Fruit fly (Drosophila melanogaster) whole organism, embryonic: ENCODE data around the gene rno.
A peak's percentile ranks its signal among the peaks of the same experiment; 100 is the strongest.

Experiments used
- B-H2 ChIP-seq: fragments of 200-800 bp; sonication (Bioruptor generic); optimal IDR thresholded peaks from 2 replicates; lab custom pipeline; 2018; ENCODE audit warnings: missing biosample characterization, mild to moderate bottlenecking, missing genetic modification characterization
- Bdp1 ChIP-seq: fragments of 200-800 bp; sonication (Bioruptor generic); optimal IDR thresholded peaks from 3 replicates; lab custom pipeline; 2016; ENCODE audit warnings: missing biosample characterization, missing genetic modification characterization
- Blimp-1 ChIP-seq: fragments of 200-800 bp; sonication (Bioruptor generic); optimal IDR thresholded peaks from 3 replicates; lab custom pipeline; 2018; ENCODE audit warnings: missing biosample characterization, missing genetic modification characterization, mild to moderate bottlenecking, moderate library complexity, missing genetic modification reagents
- CG12769 ChIP-seq: fragments of 200-800 bp; sonication (Bioruptor generic); optimal IDR thresholded peaks from 2 replicates; lab custom pipeline; 2019; ENCODE audit warnings: missing biosample characterization, mild to moderate bottlenecking, missing genetic modification characterization, moderate library complexity
- CG13775 ChIP-seq: fragments of 200-800 bp; sonication (Bioruptor generic); optimal IDR thresholded peaks from 3 replicates; lab custom pipeline; 2017; ENCODE audit warnings: missing biosample characterization, mild to moderate bottlenecking, missing genetic modification characterization
- CG14667 ChIP-seq: fragments of 200-800 bp; sonication (Bioruptor generic); IDR thresholded peaks from 2 replicates; pipeline ENCODE4 v1.3.6; 2022; ENCODE audit warnings: missing biosample characterization, missing genetic modification characterization
- CG1529 ChIP-seq: fragments of 200-800 bp; sonication (Bioruptor generic); optimal IDR thresholded peaks from 3 replicates; lab custom pipeline; 2018; ENCODE audit warnings: missing biosample characterization, missing genetic modification characterization
- CG18262 ChIP-seq: fragments of 200-800 bp; optimal IDR thresholded peaks from 3 replicates; lab custom pipeline; 2019; ENCODE audit warnings: missing biosample characterization, mild to moderate bottlenecking, missing genetic modification characterization, moderate library complexity
- CG3065 ChIP-seq: fragments of 200-800 bp; sonication (Bioruptor generic); optimal IDR thresholded peaks from 2 replicates; lab custom pipeline; 2016; ENCODE audit warnings: missing biosample characterization, missing genetic modification characterization
- CG34422 ChIP-seq: fragments of 200-800 bp; sonication (Bioruptor generic); IDR thresholded peaks from 3 replicates; pipeline ENCODE4 v1.3.6; 2022; ENCODE audit warnings: missing biosample characterization, missing genetic modification characterization
- CG43689 ChIP-seq: fragments of 200-800 bp; sonication (Bioruptor generic); IDR thresholded peaks from 2 replicates; pipeline ENCODE4 v1.3.6; 2022; ENCODE audit warnings: missing biosample characterization, missing genetic modification characterization
- CG7839 ChIP-seq: fragments of 200-800 bp; sonication (Bioruptor generic); optimal IDR thresholded peaks from 3 replicates; lab custom pipeline; 2018; ENCODE audit warnings: missing biosample characterization, mild to moderate bottlenecking, missing genetic modification characterization, moderate library complexity
- CG8359 ChIP-seq: fragments of 200-800 bp; sonication (Bioruptor generic); optimal IDR thresholded peaks from 2 replicates; lab custom pipeline; 2017; ENCODE audit warnings: missing biosample characterization, mild to moderate bottlenecking, missing genetic modification characterization, borderline replicate concordance
- CG9817 ChIP-seq: fragments of 200-800 bp; sonication (Bioruptor generic); optimal IDR thresholded peaks from 2 replicates; lab custom pipeline; 2018; ENCODE audit warnings: missing biosample characterization, mild to moderate bottlenecking, missing genetic modification characterization, moderate library complexity
- CTCF ChIP-seq: fragments of 200-800 bp; sonication (Bioruptor generic); optimal IDR thresholded peaks from 2 replicates; lab custom pipeline; 2017; ENCODE audit warnings: missing biosample characterization, mild to moderate bottlenecking, missing genetic modification characterization, moderate library complexity
- Camta ChIP-seq: fragments of 200-800 bp; sonication (Bioruptor generic); optimal IDR thresholded peaks from 2 replicates; lab custom pipeline; 2016; ENCODE audit warnings: missing biosample characterization, missing genetic modification characterization
- CoRest ChIP-seq: fragments of 200-800 bp; sonication (Bioruptor generic); optimal IDR thresholded peaks from 3 replicates; lab custom pipeline; 2018; ENCODE audit warnings: missing biosample characterization, mild to moderate bottlenecking, missing genetic modification characterization, moderate library complexity
- Dek ChIP-seq: fragments of 200-800 bp; sonication (Bioruptor generic); optimal IDR thresholded peaks from 3 replicates; lab custom pipeline; 2019; ENCODE audit warnings: missing biosample characterization, mild to moderate bottlenecking, missing genetic modification characterization, moderate library complexity
- Elba2 ChIP-seq: fragments of 200-800 bp; sonication (Bioruptor generic); optimal IDR thresholded peaks from 3 replicates; lab custom pipeline; 2016; ENCODE audit warnings: missing biosample characterization, missing genetic modification characterization
- HLH4C ChIP-seq: fragments of 200-800 bp; sonication (Bioruptor generic); IDR thresholded peaks from 3 replicates; pipeline ENCODE4 v1.3.6; 2022; ENCODE audit warnings: missing biosample characterization, missing genetic modification characterization; ENCODE audit not compliant: partially characterized antibody
- HLHmδ ChIP-seq: fragments of 200-800 bp; sonication (Bioruptor generic); optimal IDR thresholded peaks from 2 replicates; lab custom pipeline; 2018; ENCODE audit warnings: missing biosample characterization, mild to moderate bottlenecking, missing genetic modification characterization, moderate library complexity
- Hmr ChIP-seq: fragments of 200-800 bp; sonication (Bioruptor generic); optimal IDR thresholded peaks from 3 replicates; lab custom pipeline; 2017; ENCODE audit warnings: mild to moderate bottlenecking, missing biosample characterization, missing genetic modification reagents, missing genetic modification characterization
- Myb ChIP-seq: fragments of 200-800 bp; sonication (Bioruptor generic); optimal IDR thresholded peaks from 2 replicates; lab custom pipeline; 2016; ENCODE audit warnings: missing biosample characterization, missing genetic modification characterization
- PHDP ChIP-seq: fragments of 200-800 bp; sonication (Bioruptor generic); optimal IDR thresholded peaks from 3 replicates; lab custom pipeline; 2018; ENCODE audit warnings: missing biosample characterization, mild to moderate bottlenecking, missing genetic modification characterization, moderate library complexity
- Sry-β ChIP-seq: fragments of 200-800 bp; sonication (Bioruptor generic); optimal IDR thresholded peaks from 2 replicates; lab custom pipeline; 2018; ENCODE audit warnings: missing biosample characterization, mild to moderate bottlenecking, missing genetic modification characterization, moderate library complexity
- amos ChIP-seq: fragments of 200-800 bp; sonication (Bioruptor generic); IDR thresholded peaks from 2 replicates; pipeline ENCODE4 v1.3.6; 2022; ENCODE audit warnings: missing biosample characterization, missing genetic modification characterization; ENCODE audit not compliant: partially characterized antibody
- ato ChIP-seq: fragments of 200-800 bp; sonication (Bioruptor generic); IDR thresholded peaks from 2 replicates; pipeline ENCODE4 v1.3.6; 2022; ENCODE audit warnings: missing biosample characterization, missing genetic modification characterization; ENCODE audit not compliant: partially characterized antibody
- cas ChIP-seq: fragments of 200-800 bp; sonication (Bioruptor generic); IDR thresholded peaks from 2 replicates; pipeline ENCODE4 v1.3.6; 2022; ENCODE audit warnings: missing biosample characterization, missing genetic modification characterization
- cwo ChIP-seq: fragments of 200-800 bp; sonication (Bioruptor generic); optimal IDR thresholded peaks from 3 replicates; lab custom pipeline; 2017; ENCODE audit warnings: missing biosample characterization, missing genetic modification characterization, mild to moderate bottlenecking, moderate library complexity, missing genetic modification reagents
- dmrt11E ChIP-seq: fragments of 200-800 bp; sonication (Bioruptor generic); optimal IDR thresholded peaks from 3 replicates; lab custom pipeline; 2018; ENCODE audit warnings: missing biosample characterization, mild to moderate bottlenecking, missing genetic modification characterization, moderate library complexity
- dysf ChIP-seq: fragments of 200-800 bp; sonication (Bioruptor generic); IDR thresholded peaks from 3 replicates; pipeline ENCODE4 v1.3.6; 2022; ENCODE audit warnings: missing biosample characterization, missing genetic modification characterization
- en ChIP-seq: fragments of 200-800 bp; sonication (Bioruptor generic); optimal IDR thresholded peaks from 2 replicates; lab custom pipeline; 2016; ENCODE audit warnings: missing biosample characterization, missing genetic modification characterization
- esg ChIP-seq: fragments of 200-800 bp; sonication (Bioruptor generic); conservative IDR thresholded peaks from 2 replicates; pipeline ENCODE4 v1.3.6; 2022; ENCODE audit warnings: missing biosample characterization, missing genetic modification characterization
- exex ChIP-seq: fragments of 200-800 bp; sonication (Bioruptor generic); optimal IDR thresholded peaks from 4 replicates; lab custom pipeline; 2018; ENCODE audit warnings: missing biosample characterization, mild to moderate bottlenecking, missing genetic modification characterization, moderate library complexity
- gce ChIP-seq: fragments of 200-800 bp; sonication (Bioruptor generic); IDR thresholded peaks from 3 replicates; pipeline ENCODE4 v1.3.6; 2022; ENCODE audit warnings: missing biosample characterization, missing genetic modification characterization
- ham ChIP-seq: fragments of 200-800 bp; sonication (Bioruptor generic); IDR thresholded peaks from 2 replicates; pipeline ENCODE4 v1.3.6; 2022; ENCODE audit warnings: missing biosample characterization, missing genetic modification characterization
- jigr1 ChIP-seq: fragments of 200-800 bp; sonication (Bioruptor generic); IDR thresholded peaks from 3 replicates; pipeline ENCODE4 v1.3.6; 2022; ENCODE audit warnings: missing biosample characterization, missing genetic modification characterization
- lola ChIP-seq, 3 experiments: fragments of >200 bp in 2 of 3; fragments of 200-800 bp in 1 of 3; sonication (Bioruptor generic) in 1 of 3; optimal IDR thresholded peaks; 2 replicates each; lab custom pipeline; 2017 to 2019; ENCODE audit warnings: missing biosample characterization in 3 of 3, missing genetic modification characterization in 3 of 3, mild to moderate bottlenecking in 1 of 3, moderate library complexity in 1 of 3
- lov ChIP-seq, 2 experiments: fragments of 200-800 bp in 1 of 2; fragments of >200 bp in 1 of 2; sonication (Bioruptor generic) in 1 of 2; IDR thresholded peaks in 1 of 2; optimal IDR thresholded peaks in 1 of 2; 2 replicates in 1 of 2; 3 replicates in 1 of 2; pipeline versions ENCODE4 v1.3.6 to Lab custom; 2017 to 2022; ENCODE audit warnings: missing biosample characterization in 1 of 2, missing genetic modification characterization in 1 of 2
- peb ChIP-seq: fragments of 200-800 bp; sonication (Bioruptor generic); IDR thresholded peaks from 2 replicates; pipeline ENCODE4 v1.3.6; 2022; ENCODE audit warnings: missing biosample characterization, missing genetic modification characterization
- ranshi ChIP-seq: fragments of 200-800 bp; sonication (Bioruptor generic); IDR thresholded peaks from 2 replicates; pipeline ENCODE4 v1.3.6; 2022; ENCODE audit warnings: missing biosample characterization, missing genetic modification characterization
- repo ChIP-seq: fragments of 200-800 bp; sonication (Bioruptor generic); optimal IDR thresholded peaks from 2 replicates; lab custom pipeline; 2016; ENCODE audit warnings: missing biosample characterization, missing genetic modification characterization
- shn ChIP-seq: fragments of 200-800 bp; sonication (Bioruptor generic); optimal IDR thresholded peaks from 3 replicates; lab custom pipeline; 2016; ENCODE audit warnings: missing biosample characterization, missing genetic modification characterization
- slp2 ChIP-seq: fragments of 200-800 bp; sonication (Bioruptor generic); optimal IDR thresholded peaks from 2 replicates; lab custom pipeline; 2016; ENCODE audit warnings: missing biosample characterization, missing genetic modification characterization
- sob ChIP-seq: fragments of 200-800 bp; sonication (Bioruptor generic); IDR thresholded peaks from 2 replicates; pipeline ENCODE4 v1.3.6; 2022; ENCODE audit warnings: missing biosample characterization, missing genetic modification characterization
- toy ChIP-seq: fragments of 200-800 bp; sonication (Bioruptor generic); IDR thresholded peaks from 2 replicates; pipeline ENCODE4 v1.3.6; 2022; ENCODE audit warnings: missing biosample characterization, missing genetic modification characterization
- tx ChIP-seq: fragments of 200-800 bp; sonication (Bioruptor generic); optimal IDR thresholded peaks from 2 replicates; lab custom pipeline; 2016; ENCODE audit warnings: missing biosample characterization, missing genetic modification characterization
- unc-4 ChIP-seq: fragments of 200-800 bp; sonication (Bioruptor generic); IDR thresholded peaks from 2 replicates; pipeline ENCODE4 v1.3.6; 2022; ENCODE audit warnings: missing biosample characterization, missing genetic modification characterization; ENCODE audit not compliant: partially characterized antibody
- vfl ChIP-seq: fragments of 200-800 bp; sonication (Bioruptor generic); optimal IDR thresholded peaks from 2 replicates; lab custom pipeline; 2016; ENCODE audit warnings: missing biosample characterization, missing genetic modification characterization
- yki ChIP-seq: fragments of >200 bp; optimal IDR thresholded peaks from 3 replicates; lab custom pipeline; 2018

rno gene

dm6 chr3L:246644-247199 lies 47.2 kb upstream of the rno start (continued):
- TF ChIP-seq Dek (tag; lab: Kevin White, UChicago) (no peak), cas (0 out of 2 replicates have a peak, but pooled peaks have one; percentile 10), CG12769 (tag; lab: Kevin White, UChicago) (no peak), slp2 (GFP tag; lab: Kevin White, UChicago) (peak; percentile 28), Blimp-1 (GFP tag; lab: Kevin White, UChicago) (no peak), cwo (GFP tag; lab: Kevin White, UChicago) (no peak), Bdp1 (GFP tag; lab: Kevin White, UChicago) (peak; percentile 51), B-H2 (GFP tag; lab: Kevin White, UChicago) (peak; percentile 70), CG9817 (tag; lab: Kevin White, UChicago) (no peak), shn (GFP tag; lab: Kevin White, UChicago) (peak; percentile 11), CTCF (GFP tag; lab: Kevin White, UChicago) (peak; percentile 96), Camta (GFP tag; lab: Kevin White, UChicago) (peak; percentile 72), CG3065 (GFP tag; lab: Kevin White, UChicago) (peak; percentile 24), Sry-β (GFP tag; lab: Kevin White, UChicago) (no peak), CoRest (no peak), CG14667 (GFP tag; lab: Robert Waterston, UW) (no peak), CG43689 (no peak), sob (0 out of 2 replicates have a peak, but pooled peaks have one; percentile 42), peb (GFP tag; lab: Robert Waterston, UW) (no peak), gce (GFP tag; lab: Robert Waterston, UW) (0 out of 3 replicates have a peak, but pooled peaks have one; percentile 52), yki (lab: Kevin White, UChicago) (no peak), repo (peak; percentile 32), ham (GFP tag; lab: Robert Waterston, UW) (no peak), ranshi (no peak), toy (GFP tag; lab: Robert Waterston, UW) (no peak), dysf (GFP tag; lab: Robert Waterston, UW) (peak; percentile 53; the same call in 2 of the 3 replicates), Elba2 (GFP tag; lab: Kevin White, UChicago) (no peak), Myb (peak; percentile 98), dmrt11E (peak; percentile 23), unc-4 (GFP tag; lab: Robert Waterston, UW) (peak; percentile 54), HLHmδ (no peak), jigr1 (GFP tag; lab: Robert Waterston, UW) (no peak), HLH4C (peak; percentile 64; the same call in 2 of the 3 replicates), en (GFP tag; lab: Kevin White, UChicago) (peak; percentile 36), ato (peak; percentile 73), tx (no peak), exex (no peak), PHDP (tag; lab: Kevin White, UChicago) (no peak), CG1529 (GFP tag; lab: Kevin White, UChicago) (no peak), Hmr (no peak), CG7839 (tag; lab: Kevin White, UChicago) (no peak), lov (optimal IDR thresholded peaks at IDR 0.05; lab: Kevin White, UChicago) (no peak), lov (GFP tag; IDR thresholded peaks at IDR 0.05; lab: Robert Waterston, UW) (peak; percentile 76; the same call in 2 of the 3 replicates), CG34422 (GFP tag; lab: Robert Waterston, UW) (0 out of 3 replicates have a peak, but pooled peaks have one; percentile 21), CG13775 (GFP tag; lab: Kevin White, UChicago) (peak; percentile 54), CG8359 (GFP tag; lab: Kevin White, UChicago) (no peak), lola (GFP tag; optimal IDR thresholded peaks at IDR 0.05; lab: Kevin White, UChicago) (no peak), amos (GFP tag; lab: Robert Waterston, UW) (peak; percentile 66; the same call in 1 of the 2 replicates), vfl (peak; percentile 22), CG18262 (tag; lab: Kevin White, UChicago) (no peak), esg (GFP tag; lab: Robert Waterston, UW) (no peak)
